Worm (Caenorhabditis elegans): ENCODE results near the gene clec-45.

DNA sequence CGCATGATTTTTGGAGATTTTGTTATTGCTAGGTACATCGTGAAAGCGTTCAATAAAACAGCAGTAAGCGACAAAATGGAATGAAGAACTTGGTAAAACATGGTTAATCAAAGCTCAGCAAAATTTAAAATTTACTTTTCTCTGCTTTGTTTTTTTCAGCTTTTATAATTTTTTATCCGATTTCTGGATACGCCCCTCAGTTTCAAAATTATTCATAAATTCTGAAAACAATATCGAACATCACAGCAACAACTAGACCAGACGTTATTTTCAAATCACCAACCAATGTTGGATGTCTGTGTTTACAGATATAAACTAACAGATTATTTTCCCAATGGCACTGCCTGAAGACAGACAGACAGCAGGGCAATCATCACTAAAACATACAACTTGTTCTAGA, 3.2 kb upstream of the clec-45 start, which contains the start of gene srd-31:
- TF ChIP-seq spr-1 (tag; optimal IDR thresholded peaks at IDR 0.05) (no peak), snpc-4 (tag; optimal IDR thresholded peaks at IDR 0.05) (no peak), nhr-25 (tag; optimal IDR thresholded peaks at IDR 0.05; ENCODE audit: borderline replicate concordance, insufficient read depth) (no peak), zfp-2 (tag; optimal IDR thresholded peaks at IDR 0.05) (no peak), mep-1 (tag; optimal IDR thresholded peaks at IDR 0.05) (no peak), F44E2.7 (GFP tag; IDR thresholded peaks at IDR 0.05) (no peak)
